Worm (Caenorhabditis elegans) whole organism, L4 larva: ENCODE results near the gene C17C3.11.

Experiments
- F44E2.7 ChIP-seq: fragments of 200-800 bp; sonication (Bioruptor generic); IDR thresholded peaks from 2 replicates; pipeline ENCODE4 v2.1.2; 2022; ENCODE audit warnings: missing genetic modification characterization, missing compliant biosample characterization
- F49E8.2 ChIP-seq: sonication (generic microtip); optimal IDR thresholded peaks from 2 replicates; lab custom pipeline; 2016; ENCODE audit warnings: missing compliant biosample characterization, mild to moderate bottlenecking, missing genetic modification characterization, borderline replicate concordance
- T20F7.1 ChIP-seq: fragments of 200-800 bp; sonication (Bioruptor generic); optimal IDR thresholded peaks from 2 replicates; lab custom pipeline; 2018; ENCODE audit warnings: mild to moderate bottlenecking, missing genetic modification characterization, missing compliant biosample characterization
- Y105C5A.15 ChIP-seq: fragments of 200-800 bp; sonication (Bioruptor generic); IDR thresholded peaks from 2 replicates; pipeline ENCODE4 v1.3.6; 2022; ENCODE audit warnings: missing genetic modification characterization, missing compliant biosample characterization
- Y5F2A.4 ChIP-seq: fragments of 200-800 bp; sonication (Bioruptor generic); optimal IDR thresholded peaks from 2 replicates; lab custom pipeline; 2018; ENCODE audit warnings: mild to moderate bottlenecking, missing genetic modification characterization, missing compliant biosample characterization
- ZK337.2 ChIP-seq: fragments of 200-800 bp; sonication (Bioruptor generic); IDR thresholded peaks from 2 replicates; pipeline ENCODE4 v1.3.6; 2022; ENCODE audit warnings: missing genetic modification reagents, missing genetic modification characterization, missing compliant biosample characterization
- ZK546.5 ChIP-seq, 2 experiments: sonication (generic microtip); optimal IDR thresholded peaks; 2 replicates each; lab custom pipeline; 2017; ENCODE audit warnings: missing biosample characterization in 2 of 2, missing genetic modification characterization in 2 of 2
- arid-1 ChIP-seq: fragments of 200-800 bp; sonication (Bioruptor generic); conservative IDR thresholded peaks from 2 replicates; pipeline ENCODE4 v1.3.6; 2022; ENCODE audit warnings: missing genetic modification reagents, missing genetic modification characterization, missing compliant biosample characterization
- ceh-62 ChIP-seq: sonication (generic microtip); optimal IDR thresholded peaks from 2 replicates; lab custom pipeline; 2017; ENCODE audit warnings: missing biosample characterization, missing genetic modification characterization
- ces-1 ChIP-seq: fragments of 150-350 bp; sonication (generic microtip); optimal IDR thresholded peaks from 4 replicates; lab custom pipeline; 2014; ENCODE audit warnings: missing biosample characterization, missing genetic modification reagents, missing genetic modification characterization
- daf-12 ChIP-seq: fragments of 150-350 bp; optimal IDR thresholded peaks from 2 replicates; lab custom pipeline; 2014; ENCODE audit warnings: missing biosample characterization, missing genetic modification reagents, missing genetic modification characterization
- daf-16 ChIP-seq, 3 experiments: sonication (generic microtip); optimal IDR thresholded peaks; 2 replicates each; lab custom pipeline; 2016 to 2017; ENCODE audit warnings: missing genetic modification characterization in 3 of 3, missing genetic modification reagents in 3 of 3, mild to moderate bottlenecking in 2 of 3, missing compliant biosample characterization in 2 of 3, missing biosample characterization in 1 of 3, moderate library complexity in 1 of 3
- dmd-6 ChIP-seq: fragments of 200-800 bp; sonication (Bioruptor generic); IDR thresholded peaks from 2 replicates; pipeline ENCODE4 v1.3.6; 2022; ENCODE audit warnings: missing genetic modification reagents, missing genetic modification characterization, missing compliant biosample characterization
- dpl-1 ChIP-seq: fragments of 150-350 bp; optimal IDR thresholded peaks from 2 replicates; lab custom pipeline; 2014; ENCODE audit warnings: missing biosample characterization, missing genetic modification reagents, missing genetic modification characterization
- duxl-1 ChIP-seq: sonication (generic microtip); optimal IDR thresholded peaks from 2 replicates; lab custom pipeline; 2016; ENCODE audit warnings: mild to moderate bottlenecking, missing genetic modification characterization, moderate library complexity, missing compliant biosample characterization; ENCODE audit not compliant: poor library complexity
- dve-1 ChIP-seq: sonication (generic microtip); optimal IDR thresholded peaks from 2 replicates; lab custom pipeline; 2017; ENCODE audit warnings: antibody characterized with exemption, mild to moderate bottlenecking, missing genetic modification characterization, missing compliant biosample characterization; ENCODE audit not compliant: insufficient read depth
- hlh-11 ChIP-seq: fragments of 200-800 bp; sonication (Bioruptor generic); optimal IDR thresholded peaks from 2 replicates; lab custom pipeline; 2018; ENCODE audit warnings: mild to moderate bottlenecking, missing genetic modification characterization, missing compliant biosample characterization
- hlh-30 ChIP-seq: sonication (generic microtip); optimal IDR thresholded peaks from 2 replicates; lab custom pipeline; 2017; ENCODE audit warnings: antibody characterized with exemption, mild to moderate bottlenecking, missing genetic modification characterization, missing compliant biosample characterization; ENCODE audit not compliant: insufficient read depth
- lin-1 ChIP-seq: fragments of 200-800 bp; sonication (Bioruptor generic); IDR thresholded peaks from 2 replicates; pipeline ENCODE4 v1.3.6; 2022; ENCODE audit warnings: missing genetic modification reagents, missing genetic modification characterization, missing compliant biosample characterization
- lin-29 ChIP-seq: fragments of 200-800 bp; sonication (Bioruptor generic); IDR thresholded peaks from 2 replicates; pipeline ENCODE4 v1.3.6; 2022; ENCODE audit warnings: missing genetic modification reagents, missing genetic modification characterization, missing compliant biosample characterization
- lsy-2 ChIP-seq, 2 experiments: fragments of 150-350 bp in 1 of 2; sonication (generic microtip) in 1 of 2; optimal IDR thresholded peaks; 2 replicates each; lab custom pipeline; 2014 to 2017; ENCODE audit warnings: missing biosample characterization in 2 of 2, missing genetic modification characterization in 2 of 2
- mdl-1 ChIP-seq, 2 experiments: fragments of 150-350 bp in 1 of 2; sonication (generic microtip) in 1 of 2; optimal IDR thresholded peaks; 2 replicates each; lab custom pipeline; 2014 to 2017; ENCODE audit warnings: missing biosample characterization in 2 of 2, missing genetic modification characterization in 2 of 2
- mep-1 ChIP-seq: fragments of 150-350 bp; sonication (generic microtip); optimal IDR thresholded peaks from 3 replicates; lab custom pipeline; 2014; ENCODE audit warnings: missing biosample characterization, missing genetic modification characterization
- nhr-10 ChIP-seq: fragments of 150-350 bp; optimal IDR thresholded peaks from 2 replicates; lab custom pipeline; 2014; ENCODE audit warnings: missing biosample characterization, missing genetic modification characterization
- nhr-28 ChIP-seq: fragments of 150-350 bp; optimal IDR thresholded peaks from 2 replicates; lab custom pipeline; 2014; ENCODE audit warnings: missing biosample characterization, missing genetic modification characterization
- nhr-77 ChIP-seq: fragments of 150-350 bp; optimal IDR thresholded peaks from 2 replicates; lab custom pipeline; 2014; ENCODE audit warnings: missing biosample characterization, missing genetic modification characterization
- pqm-1 ChIP-seq: sonication (generic microtip); optimal IDR thresholded peaks from 2 replicates; lab custom pipeline; 2017; ENCODE audit warnings: missing biosample characterization, missing genetic modification characterization
- set-16 ChIP-seq: fragments of 200-800 bp; sonication (Bioruptor generic); IDR thresholded peaks from 2 replicates; pipeline ENCODE4 v1.3.6; 2022; ENCODE audit warnings: missing genetic modification reagents, missing genetic modification characterization, missing compliant biosample characterization
- skn-1 ChIP-seq: fragments of 150-350 bp; optimal IDR thresholded peaks from 2 replicates; lab custom pipeline; 2014; ENCODE audit warnings: missing biosample characterization, missing genetic modification characterization
- spr-3 ChIP-seq: fragments of 200-800 bp; sonication (Bioruptor generic); optimal IDR thresholded peaks from 2 replicates; lab custom pipeline; 2018; ENCODE audit warnings: mild to moderate bottlenecking, missing genetic modification characterization, missing compliant biosample characterization
- tag-97 ChIP-seq: fragments of 200-800 bp; sonication (Bioruptor generic); IDR thresholded peaks from 2 replicates; pipeline ENCODE4 v1.3.6; 2022; ENCODE audit warnings: missing genetic modification characterization, missing compliant biosample characterization
- unc-130 ChIP-seq: sonication (generic microtip); optimal IDR thresholded peaks from 2 replicates; lab custom pipeline; 2016; ENCODE audit warnings: missing genetic modification reagents, missing genetic modification characterization, missing compliant biosample characterization
- vab-7 ChIP-seq: fragments of 200-800 bp; sonication (Bioruptor generic); IDR thresholded peaks from 2 replicates; pipeline ENCODE4 v1.3.6; 2022; ENCODE audit warnings: missing genetic modification reagents, missing genetic modification characterization, missing compliant biosample characterization
- zfp-2 ChIP-seq: sonication (generic microtip); optimal IDR thresholded peaks from 2 replicates; lab custom pipeline; 2016; ENCODE audit warnings: mild to moderate bottlenecking, missing genetic modification characterization, missing compliant biosample characterization

C17C3.11 gene

DNA sequence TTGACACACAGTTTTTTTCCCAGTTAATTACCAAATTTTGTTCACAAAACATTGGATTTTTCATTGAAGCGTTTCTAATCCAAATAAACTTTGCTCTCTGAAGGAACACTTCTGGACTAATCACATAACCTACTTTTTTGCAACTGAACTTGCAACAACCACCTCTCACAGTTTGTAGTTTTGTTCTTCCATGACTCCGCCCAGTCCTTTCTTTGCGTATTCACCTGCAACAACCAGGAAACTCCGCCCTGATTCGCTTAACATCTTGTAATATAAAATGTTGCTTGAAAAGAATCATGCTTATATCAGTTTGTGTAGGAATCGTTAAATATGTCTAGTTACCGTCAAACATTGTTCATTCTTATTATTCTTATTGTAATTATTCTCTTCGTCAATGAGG is 18.8 kb downstream of the C17C3.11 start, which contains the start of gene ins-11:
Gene ins-11 (plus strand): TSS at position 301 of the 400 bp plus-strand sequence.
- TF ChIP-seq tag-97 (GFP tag; lab: Robert Waterston, UW) = no peak
- TF ChIP-seq arid-1 (GFP tag; lab: Robert Waterston, UW) = no peak
- TF ChIP-seq set-16 = no peak
- no peak for TF ChIP-seq F44E2.7 (GFP tag; lab: Robert Waterston, UW)

DNA sequence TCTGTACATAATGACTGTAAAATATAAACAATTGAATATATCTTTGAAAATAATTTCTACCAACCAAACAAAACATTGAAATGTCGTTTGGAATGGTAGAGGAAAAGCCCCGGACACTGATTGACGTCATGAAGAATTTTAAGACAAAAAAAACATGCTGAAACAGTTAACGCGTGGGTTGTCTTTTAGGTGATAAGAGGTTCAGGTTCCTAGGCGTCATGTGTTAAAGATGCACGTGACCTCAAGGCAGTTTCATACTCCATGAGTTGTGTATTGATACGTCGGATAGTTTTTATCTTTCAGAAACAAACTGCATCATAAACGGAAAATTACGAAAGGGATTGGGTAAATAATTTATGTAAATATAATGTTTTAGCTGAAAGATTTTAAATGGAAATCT is 19.5 kb downstream of the C17C3.11 start:
- TF ChIP-seq dve-1 (tag; lab: Kevin White, UChicago) (peak; percentile 83), nhr-77 (tag; lab: Kevin White, UChicago) (peak; percentile 60), lin-1 (GFP tag; lab: Robert Waterston, UW) (0 out of 2 replicates have a peak, but pooled peaks have one; percentile 25), lin-29 (no peak), hlh-30 (tag; lab: Kevin White, UChicago) (peak; percentile 59), spr-3 (GFP tag; lab: Kevin White, UChicago) (no peak), pqm-1 (peak; percentile 73), dmd-6 (GFP tag; lab: Robert Waterston, UW) (peak; percentile 67), zfp-2 (tag; lab: Kevin White, UChicago) (no peak), mdl-1 (tag; optimal IDR thresholded peaks at IDR 0.05; lab: Kevin White, UChicago) (peak in 1 of 2 experiments; percentile 34), hlh-11 (tag; lab: Kevin White, UChicago) (peak; percentile 48), skn-1 (no peak), Y5F2A.4 (GFP tag; lab: Kevin White, UChicago) (no peak), nhr-28 (peak; percentile 6), daf-16 (GFP tag; optimal IDR thresholded peaks at IDR 0.05; lab: Kevin White, UChicago) (no peak), daf-16 (tag; optimal IDR thresholded peaks at IDR 0.05; lab: Kevin White, UChicago) (peak; percentile 79)

DNA sequence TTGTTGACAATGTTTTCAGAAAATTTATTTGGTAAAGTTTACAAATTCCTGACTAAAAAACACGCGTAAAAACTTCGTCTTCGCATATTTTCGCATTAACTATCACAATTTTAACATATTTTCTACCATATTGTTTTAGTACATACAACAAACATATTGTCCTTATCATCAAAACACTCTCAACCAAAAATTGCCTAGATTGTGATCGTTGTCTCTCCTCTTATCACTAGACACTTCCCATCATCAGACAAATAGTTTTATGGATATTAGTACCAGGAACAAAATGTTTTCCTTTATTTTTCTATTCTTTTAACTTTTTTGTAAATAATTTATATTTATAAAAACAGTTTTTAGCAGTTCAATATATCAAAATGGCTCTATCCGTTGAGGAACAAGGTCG is 23.8 kb downstream of the C17C3.11 start, which contains the start of gene C17C3.3:
Gene C17C3.3 (plus strand): TSS at position 346 of the 400 bp plus-strand sequence.
- TF ChIP-seq vab-7 = no peak
- TF ChIP-seq dve-1 (tag; lab: Kevin White, UChicago) = peak; percentile 72
- TF ChIP-seq pqm-1 = peak; percentile 58
- TF ChIP-seq zfp-2 (tag; lab: Kevin White, UChicago) = no peak
- TF ChIP-seq nhr-28 = peak; percentile 28
- no peak for TF ChIP-seq ceh-62 (tag; lab: Kevin White, UChicago)
- TF ChIP-seq unc-130 = no peak
- no peak for TF ChIP-seq ZK337.2
- TF ChIP-seq Y105C5A.15 (GFP tag; lab: Robert Waterston, UW) = no peak
- no peak for TF ChIP-seq nhr-10 (tag; lab: Kevin White, UChicago)
- TF ChIP-seq nhr-77 (tag; lab: Kevin White, UChicago) = peak; percentile 5
- TF ChIP-seq daf-12 (tag; lab: Kevin White, UChicago) = no peak
- no peak for TF ChIP-seq lsy-2 (tag; optimal IDR thresholded peaks at IDR 0.05; lab: Kevin White, UChicago)
- peak; percentile 24 for TF ChIP-seq hlh-11 (tag; lab: Kevin White, UChicago)
- no peak for TF ChIP-seq spr-3 (GFP tag; lab: Kevin White, UChicago)
- no peak for TF ChIP-seq mep-1 (tag; lab: Kevin White, UChicago)
- no peak for TF ChIP-seq duxl-1
- TF ChIP-seq ces-1 (GFP tag; lab: Kevin White, UChicago) = no peak
- TF ChIP-seq dmd-6 (GFP tag; lab: Robert Waterston, UW) = no peak
- no peak for TF ChIP-seq F49E8.2 (tag; lab: Kevin White, UChicago)
- no peak for TF ChIP-seq dpl-1
- TF ChIP-seq T20F7.1 (GFP tag; lab: Kevin White, UChicago) = no peak
- TF ChIP-seq ZK546.5 (tag; optimal IDR thresholded peaks at IDR 0.05; lab: Kevin White, UChicago) = no peak
- TF ChIP-seq daf-16 (GFP tag; optimal IDR thresholded peaks at IDR 0.05; lab: Kevin White, UChicago) = no peak
- TF ChIP-seq daf-16 (tag; optimal IDR thresholded peaks at IDR 0.05; lab: Kevin White, UChicago) = peak; percentile 97
